Fruit fly (Drosophila melanogaster): ENCODE data around the gene CG4950.

dm6 chr3L:16217203-16217602 lies 50.8 kb downstream of the CG4950 start, which contains the start of gene CG13073:
- TF ChIP-seq toe (GFP tag; optimal IDR thresholded peaks at IDR 0.05) (no peak), pad (GFP tag; optimal IDR thresholded peaks at IDR 0.05) (no peak), Clk (GFP tag; optimal IDR thresholded peaks at IDR 0.05) (no peak), ovo (GFP tag; optimal IDR thresholded peaks at IDR 0.05) (no peak), cnc (optimal IDR thresholded peaks at IDR 0.05) (no peak), CG14711 (tag; optimal IDR thresholded peaks at IDR 0.05) (no peak), CG1620 (GFP tag; optimal IDR thresholded peaks at IDR 0.05) (no peak), tj (GFP tag; optimal IDR thresholded peaks at IDR 0.05) (no peak), kay (GFP tag; ENCODE audit: borderline replicate concordance) (no peak), CG11617 (GFP tag; optimal IDR thresholded peaks at IDR 0.05) (no peak)

All from whole organism, adult.